Worm (Caenorhabditis elegans) whole organism, L1 larva: ENCODE data around the gene F55D10.4.

ENCODE experiments used
- alr-1 ChIP-seq: fragments of 200-800 bp; sonication (Bioruptor generic); optimal IDR thresholded peaks from 2 replicates; lab custom pipeline; 2018; ENCODE audit warnings: borderline replicate concordance, mild to moderate bottlenecking, missing genetic modification characterization, missing compliant biosample characterization
- ces-1 ChIP-seq: fragments of 150-350 bp; optimal IDR thresholded peaks from 2 replicates; lab custom pipeline; 2014; ENCODE audit warnings: missing biosample characterization, missing genetic modification reagents, missing genetic modification characterization
- fos-1 ChIP-seq: fragments of 150-350 bp; optimal IDR thresholded peaks from 2 replicates; lab custom pipeline; 2014; ENCODE audit warnings: missing biosample characterization, missing genetic modification characterization
- lin-13 ChIP-seq: fragments of 150-350 bp; optimal IDR thresholded peaks from 2 replicates; lab custom pipeline; 2014; ENCODE audit warnings: missing biosample characterization, missing genetic modification reagents, missing genetic modification characterization
- mep-1 ChIP-seq: fragments of 150-350 bp; optimal IDR thresholded peaks from 2 replicates; lab custom pipeline; 2014; ENCODE audit warnings: missing biosample characterization, missing genetic modification characterization
- nhr-11 ChIP-seq: fragments of 150-350 bp; optimal IDR thresholded peaks from 2 replicates; lab custom pipeline; 2014; ENCODE audit warnings: missing biosample characterization, missing genetic modification characterization
- nhr-12 ChIP-seq: sonication (generic microtip); optimal IDR thresholded peaks from 2 replicates; lab custom pipeline; 2017; ENCODE audit warnings: missing biosample characterization, missing genetic modification characterization
- nhr-47 ChIP-seq: sonication (generic microtip); optimal IDR thresholded peaks from 2 replicates; lab custom pipeline; 2016; ENCODE audit warnings: mild to moderate bottlenecking, missing genetic modification characterization, moderate library complexity, missing compliant biosample characterization
- nhr-76 ChIP-seq: sonication (generic microtip); optimal IDR thresholded peaks from 2 replicates; lab custom pipeline; 2017; ENCODE audit warnings: missing biosample characterization, missing genetic modification characterization
- nhr-77 ChIP-seq: fragments of 150-350 bp; optimal IDR thresholded peaks from 2 replicates; lab custom pipeline; 2014; ENCODE audit warnings: missing biosample characterization, missing genetic modification characterization
- unc-62 ChIP-seq: fragments of 150-350 bp; optimal IDR thresholded peaks from 2 replicates; lab custom pipeline; 2014; ENCODE audit warnings: missing biosample characterization, missing genetic modification reagents, missing genetic modification characterization
- unc-86 ChIP-seq: sonication (generic microtip); optimal IDR thresholded peaks from 2 replicates; lab custom pipeline; 2016; ENCODE audit warnings: missing genetic modification characterization, missing compliant biosample characterization

- TF ChIP-seq mep-1 (tag; lab: Kevin White, UChicago), result no peak
- TF ChIP-seq unc-62 (GFP tag; lab: Kevin White, UChicago), result no peak
- TF ChIP-seq lin-13, result no peak
- no peak for TF ChIP-seq alr-1 (tag; lab: Kevin White, UChicago)
- TF ChIP-seq nhr-11 (tag; lab: Kevin White, UChicago), result no peak
- no peak for TF ChIP-seq unc-86 (tag; lab: Kevin White, UChicago)
- no peak for TF ChIP-seq nhr-77 (tag; lab: Kevin White, UChicago)
- no peak for TF ChIP-seq nhr-76 (tag; lab: Kevin White, UChicago)
- no peak for TF ChIP-seq ces-1 (GFP tag; lab: Kevin White, UChicago)
- TF ChIP-seq nhr-12 (tag; lab: Kevin White, UChicago), result no peak
- no peak for TF ChIP-seq nhr-47
- no peak for TF ChIP-seq fos-1
Measured at ce11 chrX:4676702-4677101, 43.8 kb downstream of the F55D10.4 start.
